Fruit fly (Drosophila melanogaster): Measurements from ENCODE around the gene Mesh1.

Mesh1 gene

dm6 chr3R:29214982-29215533 lies 12.7 kb upstream of the Mesh1 start (continued):
- TF ChIP-seq CG8290 (GFP tag; optimal IDR thresholded peaks at IDR 0.05) (no peak), CG8290 (tag; optimal IDR thresholded peaks at IDR 0.05) (peak in 1 of 2 experiments; percentile 22), so (GFP tag; IDR thresholded peaks at IDR 0.05) (no peak), Max (GFP tag; optimal IDR thresholded peaks at IDR 0.05) (no peak), CG1024 (GFP tag; IDR thresholded peaks at IDR 0.05) (no peak), CG9727 (GFP tag; optimal IDR thresholded peaks at IDR 0.05) (peak; percentile 7), sens-2 (GFP tag; IDR thresholded peaks at IDR 0.05) (no peak), CG12769 (tag; optimal IDR thresholded peaks at IDR 0.05) (peak; percentile 58)

- TF ChIP-seq inv (GFP tag; IDR thresholded peaks at IDR 0.05; ENCODE audit: partially characterized antibody) (no peak), E2f1 (GFP tag; IDR thresholded peaks at IDR 0.05) (peak; percentile 99), run (tag; optimal IDR thresholded peaks at IDR 0.05) (peak; percentile 98), jigr1 (GFP tag; IDR thresholded peaks at IDR 0.05) (peak; percentile 94), lola (GFP tag; optimal IDR thresholded peaks at IDR 0.05) (peak in 1 of 3 experiments; percentile 99), Vsx1 (GFP tag; optimal IDR thresholded peaks at IDR 0.05) (peak; percentile 98), gfzf (GFP tag; optimal IDR thresholded peaks at IDR 0.05) (peak; percentile 44), ken (GFP tag; IDR thresholded peaks at IDR 0.05) (peak; percentile 99), Fer3 (tag; optimal IDR thresholded peaks at IDR 0.05) (peak; percentile 99), CG10147 (GFP tag; optimal IDR thresholded peaks at IDR 0.05) (peak; percentile 98), CG6272 (GFP tag; IDR thresholded peaks at IDR 0.05) (peak; percentile 96), tio (GFP tag; optimal IDR thresholded peaks at IDR 0.05) (peak; percentile 99), Drgx (GFP tag; IDR thresholded peaks at IDR 0.05) (peak; percentile 100), hkb (optimal IDR thresholded peaks at IDR 0.05) (no peak), hkb (GFP tag; IDR thresholded peaks at IDR 0.05) (peak; percentile 100), cato (GFP tag; optimal IDR thresholded peaks at IDR 0.05; ENCODE audit: borderline replicate concordance) (peak; percentile 98), C15 (GFP tag; IDR thresholded peaks at IDR 0.05) (peak; percentile 98), chm (GFP tag; IDR thresholded peaks at IDR 0.05) (peak; percentile 100), crol (GFP tag; IDR thresholded peaks at IDR 0.05) (peak; percentile 87), vfl (GFP tag; optimal IDR thresholded peaks at IDR 0.05) (peak; percentile 99), Spps (tag; optimal IDR thresholded peaks at IDR 0.05) (peak; percentile 99), ara (GFP tag; IDR thresholded peaks at IDR 0.05) (peak; percentile 100), Dref (GFP tag; IDR thresholded peaks at IDR 0.05) (peak; percentile 50), kah (GFP tag; optimal IDR thresholded peaks at IDR 0.05) (peak; percentile 97), CG34376 (GFP tag; optimal IDR thresholded peaks at IDR 0.05) (peak; percentile 98), CG13894 (tag; optimal IDR thresholded peaks at IDR 0.05) (peak; percentile 98), sc (optimal IDR thresholded peaks at IDR 0.05) (no peak), sc (GFP tag; optimal IDR thresholded peaks at IDR 0.05) (peak; percentile 99), Stat92E (GFP tag; optimal IDR thresholded peaks at IDR 0.05) (peak in 1 of 3 experiments; percentile 99), wek (GFP tag; optimal IDR thresholded peaks at IDR 0.05) (peak; percentile 96), seq (GFP tag; IDR thresholded peaks at IDR 0.05) (peak; percentile 99), wdn (GFP tag; IDR thresholded peaks at IDR 0.05) (peak; percentile 99), Lhr (GFP tag; optimal IDR thresholded peaks at IDR 0.05) (peak; percentile 99), Chrac-16 (GFP tag; optimal IDR thresholded peaks at IDR 0.05) (peak; percentile 99), CG14441 (GFP tag; IDR thresholded peaks at IDR 0.05) (peak; percentile 99), ro (GFP tag; IDR thresholded peaks at IDR 0.05) (peak; percentile 97), CG3847 (GFP tag; IDR thresholded peaks at IDR 0.05) (peak; percentile 99), ranshi (GFP tag; IDR thresholded peaks at IDR 0.05) (peak; percentile 99), CG8281 (tag; optimal IDR thresholded peaks at IDR 0.05) (peak; percentile 94), H15 (GFP tag; IDR thresholded peaks at IDR 0.05) (peak; percentile 99), ash1 (GFP tag; optimal IDR thresholded peaks at IDR 0.05) (peak; percentile 92), CG8944 (GFP tag; optimal IDR thresholded peaks at IDR 0.05) (peak; percentile 98)
Observed at dm6 chr3R:29214262-29214661, 11.9 kb upstream of the Mesh1 start.
